Worm (Caenorhabditis elegans) whole organism, young adult: ENCODE measurements around the gene R08C7.4.

ENCODE experiments used
- B0019.2 ChIP-seq: fragments of 200-800 bp; sonication (Bioruptor generic); conservative IDR thresholded peaks from 2 replicates; pipeline ENCODE4 v1.3.6; 2022; ENCODE audit warnings: missing genetic modification reagents, missing genetic modification characterization, missing compliant biosample characterization
- B0035.1 ChIP-seq: sonication (generic microtip); optimal IDR thresholded peaks from 2 replicates; lab custom pipeline; 2016; ENCODE audit warnings: missing genetic modification characterization, mild to moderate bottlenecking, missing compliant biosample characterization, missing genotype, missing genetic modification reagents
- B0336.3 ChIP-seq: fragments of 200-800 bp; sonication (Bioruptor generic); IDR thresholded peaks from 2 replicates; pipeline ENCODE4 v1.3.6; 2022; ENCODE audit warnings: missing genetic modification characterization, missing compliant biosample characterization
- C17E4.6 ChIP-seq: fragments of 200-800 bp; sonication (Bioruptor generic); IDR thresholded peaks from 2 replicates; pipeline ENCODE4 v1.3.6; 2022; ENCODE audit warnings: missing genetic modification reagents, missing genetic modification characterization, missing compliant biosample characterization
- F10E7.11 ChIP-seq: sonication (generic microtip); optimal IDR thresholded peaks from 2 replicates; lab custom pipeline; 2017; ENCODE audit warnings: mild to moderate bottlenecking, missing genetic modification characterization, moderate library complexity, missing compliant biosample characterization
- F22D6.2 ChIP-seq: sonication (generic microtip); optimal IDR thresholded peaks from 2 replicates; lab custom pipeline; 2016; ENCODE audit warnings: mild to moderate bottlenecking, missing genetic modification characterization, missing compliant biosample characterization
- F52B5.7 ChIP-seq: sonication (generic microtip); optimal IDR thresholded peaks from 2 replicates; lab custom pipeline; 2016; ENCODE audit warnings: mild to moderate bottlenecking, missing genetic modification characterization, missing compliant biosample characterization
- F55B11.4 ChIP-seq: sonication (generic microtip); optimal IDR thresholded peaks from 2 replicates; lab custom pipeline; 2016; ENCODE audit warnings: missing compliant biosample characterization, missing genetic modification characterization, borderline replicate concordance; ENCODE audit not compliant: insufficient read depth
- F57C9.4 ChIP-seq: sonication (generic microtip); optimal IDR thresholded peaks from 2 replicates; lab custom pipeline; 2017; ENCODE audit warnings: mild to moderate bottlenecking, missing genetic modification characterization, missing compliant biosample characterization
- T26A5.8 ChIP-seq: sonication (generic microtip); optimal IDR thresholded peaks from 2 replicates; lab custom pipeline; 2016; ENCODE audit warnings: missing genetic modification characterization, missing compliant biosample characterization
- Y53G8AR.9 ChIP-seq: fragments of 200-800 bp; sonication (Bioruptor generic); conservative IDR thresholded peaks from 2 replicates; pipeline ENCODE4 v1.3.6; 2022; ENCODE audit warnings: missing genetic modification reagents, missing genetic modification characterization, missing compliant biosample characterization
- Y95B8A.8 ChIP-seq: fragments of 200-800 bp; sonication (Bioruptor generic); IDR thresholded peaks from 2 replicates; pipeline ENCODE4 v1.3.6; 2022; ENCODE audit warnings: missing genetic modification reagents, missing genetic modification characterization, missing compliant biosample characterization
- akir-1 ChIP-seq: fragments of 200-800 bp; sonication (Bioruptor generic); optimal IDR thresholded peaks from 2 replicates; lab custom pipeline; 2018; ENCODE audit warnings: mild to moderate bottlenecking, missing genetic modification characterization, moderate library complexity, missing compliant biosample characterization
- ama-1 ChIP-seq, 3 experiments: fragments of 150-350 bp in 1 of 3; sonication (generic microtip) in 2 of 3; optimal IDR thresholded peaks; 2 replicates each; lab custom pipeline; 2014 to 2018; ENCODE audit warnings: missing biosample characterization in 2 of 3, missing genetic modification characterization in 2 of 3, missing genetic modification reagents in 2 of 3
- aptf-2 ChIP-seq: fragments of 200-800 bp; sonication (Bioruptor generic); conservative IDR thresholded peaks from 2 replicates; pipeline ENCODE4 v1.3.6; 2022; ENCODE audit warnings: missing genetic modification reagents, missing genetic modification characterization, missing compliant biosample characterization
- atf-7 ChIP-seq: sonication (generic microtip); optimal IDR thresholded peaks from 2 replicates; lab custom pipeline; 2017; ENCODE audit warnings: mild to moderate bottlenecking, missing genetic modification characterization, missing compliant biosample characterization
- attf-5 ChIP-seq: fragments of 200-800 bp; sonication (Bioruptor generic); optimal IDR thresholded peaks from 2 replicates; lab custom pipeline; 2018; ENCODE audit warnings: mild to moderate bottlenecking, missing genetic modification characterization, missing compliant biosample characterization
- attf-6 ChIP-seq: fragments of 200-800 bp; sonication (Bioruptor generic); IDR thresholded peaks from 2 replicates; pipeline ENCODE4 v1.3.6; 2022; ENCODE audit warnings: missing genetic modification reagents, missing genetic modification characterization, missing compliant biosample characterization
- bed-1 ChIP-seq: fragments of 200-800 bp; sonication (Bioruptor generic); IDR thresholded peaks from 2 replicates; pipeline ENCODE4 v1.3.6; 2022; ENCODE audit warnings: missing genetic modification reagents, missing genetic modification characterization, missing compliant biosample characterization
- cebp-1 ChIP-seq, 2 experiments: fragments of 200-800 bp in 1 of 2; sonication (Bioruptor generic) in 1 of 2; sonication (generic microtip) in 1 of 2; IDR thresholded peaks in 1 of 2; optimal IDR thresholded peaks in 1 of 2; 2 replicates each; pipeline versions ENCODE4 v1.3.6 to Lab custom; 2017 to 2022; ENCODE audit warnings: missing compliant biosample characterization in 2 of 2, missing genetic modification characterization in 2 of 2, mild to moderate bottlenecking in 1 of 2, missing genetic modification reagents in 1 of 2, moderate library complexity in 1 of 2
- cebp-2 ChIP-seq: fragments of 200-800 bp; sonication (Bioruptor generic); IDR thresholded peaks from 2 replicates; pipeline ENCODE4 v1.3.6; 2022; ENCODE audit warnings: missing genetic modification characterization, missing compliant biosample characterization
- ceh-27 ChIP-seq: fragments of 200-800 bp; sonication (Bioruptor generic); optimal IDR thresholded peaks from 2 replicates; lab custom pipeline; 2018; ENCODE audit warnings: mild to moderate bottlenecking, missing genetic modification characterization, moderate library complexity, missing compliant biosample characterization
- dox-1 ChIP-seq: fragments of 200-800 bp; sonication (Bioruptor generic); IDR thresholded peaks from 2 replicates; pipeline ENCODE4 v1.3.6; 2022; ENCODE audit warnings: missing genetic modification reagents, missing genetic modification characterization, missing compliant biosample characterization
- efl-1 ChIP-seq: fragments of 150-350 bp; optimal IDR thresholded peaks from 2 replicates; lab custom pipeline; 2014; ENCODE audit warnings: missing biosample characterization, missing genetic modification reagents, missing genetic modification characterization
- egrh-3 ChIP-seq: fragments of 200-800 bp; sonication (Bioruptor generic); IDR thresholded peaks from 2 replicates; pipeline ENCODE4 v1.3.6; 2022; ENCODE audit warnings: missing genetic modification reagents, missing genetic modification characterization, missing compliant biosample characterization
- ets-4 ChIP-seq: fragments of 200-800 bp; sonication (Bioruptor generic); optimal IDR thresholded peaks from 2 replicates; lab custom pipeline; 2018; ENCODE audit warnings: mild to moderate bottlenecking, missing genetic modification characterization, missing compliant biosample characterization
- hmg-1.2 ChIP-seq: fragments of 200-800 bp; sonication (Bioruptor generic); IDR thresholded peaks from 2 replicates; pipeline ENCODE4 v1.3.6; 2022; ENCODE audit warnings: missing genetic modification reagents, missing genetic modification characterization, missing compliant biosample characterization
- hsf-1 ChIP-seq: fragments of 200-800 bp; sonication (Bioruptor generic); IDR thresholded peaks from 2 replicates; pipeline ENCODE4 v1.3.6; 2022; ENCODE audit warnings: missing genetic modification reagents, missing genetic modification characterization, missing compliant biosample characterization
- lin-26 ChIP-seq: fragments of 200-800 bp; sonication (Bioruptor generic); IDR thresholded peaks from 2 replicates; pipeline ENCODE4 v1.3.6; 2022; ENCODE audit warnings: missing genetic modification reagents, missing genetic modification characterization, missing compliant biosample characterization
- lin-35 ChIP-seq, 3 experiments: fragments of 150-350 bp in 2 of 3; sonication (generic microtip) in 1 of 3; optimal IDR thresholded peaks; 2 replicates each; lab custom pipeline; 2014 to 2018; ENCODE audit warnings: missing biosample characterization in 3 of 3, missing genetic modification characterization in 3 of 3, missing genetic modification reagents in 3 of 3
- lir-1 ChIP-seq: fragments of 200-800 bp; sonication (Bioruptor generic); conservative IDR thresholded peaks from 2 replicates; pipeline ENCODE4 v1.3.6; 2022; ENCODE audit warnings: missing genetic modification reagents, missing genetic modification characterization, missing compliant biosample characterization
- lsl-1 ChIP-seq: fragments of 200-800 bp; sonication (Bioruptor generic); optimal IDR thresholded peaks from 2 replicates; lab custom pipeline; 2018; ENCODE audit warnings: mild to moderate bottlenecking, missing genetic modification characterization, moderate library complexity, missing compliant biosample characterization
- madf-10 ChIP-seq: sonication (generic microtip); optimal IDR thresholded peaks from 2 replicates; lab custom pipeline; 2016; ENCODE audit warnings: mild to moderate bottlenecking, missing genetic modification characterization, missing compliant biosample characterization
- madf-3 ChIP-seq: fragments of 200-800 bp; sonication (Bioruptor generic); IDR thresholded peaks from 2 replicates; pipeline ENCODE4 v1.3.6; 2022; ENCODE audit warnings: missing genetic modification reagents, missing genetic modification characterization, missing compliant biosample characterization
- mel-28 ChIP-seq: sonication (generic microtip); optimal IDR thresholded peaks from 2 replicates; lab custom pipeline; 2016; ENCODE audit warnings: borderline replicate concordance, mild to moderate bottlenecking, missing genetic modification characterization, missing compliant biosample characterization
- nfya-2 ChIP-seq: fragments of 200-800 bp; sonication (Bioruptor generic); IDR thresholded peaks from 2 replicates; pipeline ENCODE4 v1.3.6; 2022; ENCODE audit warnings: missing genetic modification reagents, missing genetic modification characterization, missing compliant biosample characterization
- nfyb-1 ChIP-seq: fragments of 200-800 bp; sonication (Bioruptor generic); IDR thresholded peaks from 2 replicates; pipeline ENCODE4 v1.3.6; 2022; ENCODE audit warnings: missing genetic modification reagents, missing genetic modification characterization, missing compliant biosample characterization
- nhr-120 ChIP-seq: fragments of 200-800 bp; sonication (Bioruptor generic); IDR thresholded peaks from 2 replicates; pipeline ENCODE4 v1.3.6; 2022; ENCODE audit warnings: missing genetic modification characterization, missing compliant biosample characterization
- nhr-90 ChIP-seq: sonication (generic microtip); optimal IDR thresholded peaks from 2 replicates; lab custom pipeline; 2016; ENCODE audit warnings: missing genotype, mild to moderate bottlenecking, missing genetic modification characterization, missing compliant biosample characterization
- pbrm-1 ChIP-seq: fragments of 200-800 bp; sonication (Bioruptor generic); IDR thresholded peaks from 2 replicates; pipeline ENCODE4 v1.3.6; 2022; ENCODE audit warnings: missing genetic modification reagents, missing genetic modification characterization, missing compliant biosample characterization
- rcor-1 ChIP-seq: fragments of 200-800 bp; sonication (Bioruptor generic); IDR thresholded peaks from 2 replicates; pipeline ENCODE4 v1.3.6; 2022; ENCODE audit warnings: missing genetic modification reagents, missing genetic modification characterization, missing compliant biosample characterization
- sptf-2 ChIP-seq: fragments of 200-800 bp; sonication (Bioruptor generic); optimal IDR thresholded peaks from 2 replicates; lab custom pipeline; 2018; ENCODE audit warnings: mild to moderate bottlenecking, missing genetic modification characterization, missing compliant biosample characterization
- tbp1 ChIP-seq: fragments of 200-800 bp; sonication (Bioruptor generic); optimal IDR thresholded peaks from 2 replicates; lab custom pipeline; 2018; ENCODE audit warnings: mild to moderate bottlenecking, missing genetic modification characterization, missing compliant biosample characterization
- tbx-9 ChIP-seq: sonication (generic microtip); optimal IDR thresholded peaks from 2 replicates; lab custom pipeline; 2016; ENCODE audit warnings: borderline replicate concordance, missing genetic modification characterization, inconsistent platforms, missing compliant biosample characterization
- tlf-1 ChIP-seq: fragments of 200-800 bp; sonication (Bioruptor generic); optimal IDR thresholded peaks from 2 replicates; lab custom pipeline; 2018; ENCODE audit warnings: mild to moderate bottlenecking, missing genetic modification characterization, missing compliant biosample characterization
- unc-62 ChIP-seq: fragments of 150-350 bp; optimal IDR thresholded peaks from 2 replicates; lab custom pipeline; 2014; ENCODE audit warnings: missing biosample characterization, missing genetic modification reagents, missing genetic modification characterization
- ztf-25 ChIP-seq: fragments of 200-800 bp; sonication (Bioruptor generic); IDR thresholded peaks from 2 replicates; pipeline ENCODE4 v1.3.6; 2022; ENCODE audit warnings: missing genetic modification reagents, missing genetic modification characterization, missing compliant biosample characterization

R08C7.4 gene

DNA sequence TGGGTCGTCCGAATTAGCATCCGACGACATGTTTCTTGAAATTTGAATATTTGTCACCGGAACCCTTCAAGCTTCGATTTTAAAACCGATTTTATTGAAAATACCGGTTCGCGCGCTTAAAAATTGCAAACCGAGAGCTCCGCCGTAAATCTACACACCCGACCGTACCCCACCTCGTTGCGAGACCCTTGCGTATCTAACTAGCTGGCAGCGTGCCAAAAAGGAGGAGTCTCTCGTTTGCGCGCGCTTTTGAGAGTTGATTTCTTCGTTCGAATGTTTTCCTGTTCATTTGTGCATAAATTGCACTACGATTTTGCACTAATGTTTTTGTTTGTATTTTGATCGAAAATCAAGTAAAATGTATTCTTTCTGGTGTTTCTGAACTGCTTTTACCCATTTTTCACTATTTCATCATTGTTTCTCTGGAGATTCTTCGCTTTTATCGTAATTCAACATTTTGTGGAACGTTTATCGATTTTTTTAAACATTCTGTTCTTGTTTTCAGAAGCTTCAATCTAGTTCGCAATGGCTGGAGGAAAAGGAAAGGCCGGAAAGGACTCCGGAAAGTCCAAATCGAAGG lies 11.0 kb downstream of the R08C7.4 start, which contains the start of the genes wapl-1 and htz-1 (continued):
- TF ChIP-seq atf-7 (tag; lab: Kevin White, UChicago) (peak; percentile 72), aptf-2 (GFP tag; lab: Robert Waterston, UW) (no peak), ama-1 (optimal IDR thresholded peaks at IDR 0.05; lab: Kevin White, UChicago) (no peak), ama-1 (GFP tag; optimal IDR thresholded peaks at IDR 0.05; lab: Kevin White, UChicago) (no peak), sptf-2 (GFP tag; lab: Kevin White, UChicago) (no peak), attf-6 (peak; percentile 65), attf-5 (GFP tag; lab: Kevin White, UChicago) (peak; percentile 94), nhr-120 (GFP tag; lab: Robert Waterston, UW) (no peak), akir-1 (peak; percentile 54), nfyb-1 (GFP tag; lab: Robert Waterston, UW) (peak; percentile 93), nfya-2 (GFP tag; lab: Robert Waterston, UW) (no peak), F22D6.2 (tag; lab: Kevin White, UChicago) (no peak), madf-10 (tag; lab: Kevin White, UChicago) (peak; percentile 65), pbrm-1 (GFP tag; lab: Robert Waterston, UW) (peak; percentile 94), unc-62 (peak; percentile 21), egrh-3 (GFP tag; lab: Robert Waterston, UW) (peak; percentile 43; the same call in 1 of the 2 replicates), hmg-1.2 (peak; percentile 81), hsf-1 (peak; percentile 85), lin-26 (no peak), Y53G8AR.9 (GFP tag; lab: Robert Waterston, UW) (peak; percentile 88), ets-4 (GFP tag; lab: Kevin White, UChicago) (no peak), F57C9.4 (tag; lab: Kevin White, UChicago) (peak; percentile 25), madf-3 (GFP tag; lab: Robert Waterston, UW) (peak; percentile 92), rcor-1 (GFP tag; lab: Robert Waterston, UW) (peak; percentile 92), ceh-27 (GFP tag; lab: Kevin White, UChicago) (peak; percentile 94), tbp1 (GFP tag; lab: Kevin White, UChicago) (peak; percentile 76), mel-28 (tag; lab: Kevin White, UChicago) (no peak), B0019.2 (GFP tag; lab: Robert Waterston, UW) (peak; percentile 93), dox-1 (peak; percentile 97), lin-35 (GFP tag; optimal IDR thresholded peaks at IDR 0.05; lab: Kevin White, UChicago) (peak; percentile 54 to 94 (median 76)), C17E4.6 (peak; percentile 82; the same call in 1 of the 2 replicates), nhr-90 (tag; lab: Kevin White, UChicago) (no peak), F52B5.7 (tag; lab: Kevin White, UChicago) (peak; percentile 50), lir-1 (GFP tag; lab: Robert Waterston, UW) (peak; percentile 90), cebp-2 (GFP tag; lab: Robert Waterston, UW) (peak; percentile 72; the same call in 1 of the 2 replicates), efl-1 (GFP tag; lab: Kevin White, UChicago) (peak; percentile 92), cebp-1 (GFP tag; IDR thresholded peaks at IDR 0.05; lab: Robert Waterston, UW) (peak; percentile 50; the same call in 1 of the 2 replicates), cebp-1 (tag; optimal IDR thresholded peaks at IDR 0.05; lab: Kevin White, UChicago) (peak; percentile 87), lsl-1 (GFP tag; lab: Kevin White, UChicago) (peak; percentile 96), B0035.1 (tag; lab: Kevin White, UChicago) (no peak), bed-1 (GFP tag; lab: Robert Waterston, UW) (no peak), B0336.3 (GFP tag; lab: Robert Waterston, UW) (peak; percentile 88), tbx-9 (tag; lab: Kevin White, UChicago) (no peak), F10E7.11 (no peak), F55B11.4 (tag; lab: Kevin White, UChicago) (no peak), ztf-25 (peak; percentile 66; the same call in 1 of the 2 replicates), tlf-1 (peak; percentile 96), Y95B8A.8 (GFP tag; lab: Robert Waterston, UW) (peak; percentile 93), T26A5.8 (tag; lab: Kevin White, UChicago) (no peak)
